Worm (Caenorhabditis elegans) whole organism, L2 larva: ENCODE data around the gene C08B6.14.

Experiments used
- ama-1 ChIP-seq: fragments of 150-350 bp; optimal IDR thresholded peaks from 2 replicates; lab custom pipeline; 2018; ENCODE audit warnings: inconsistent platforms
- elt-3 ChIP-seq: sonication (generic microtip); optimal IDR thresholded peaks from 2 replicates; lab custom pipeline; 2017; ENCODE audit warnings: missing biosample characterization, missing genetic modification characterization
- lin-39 ChIP-seq: fragments of 150-350 bp; optimal IDR thresholded peaks from 2 replicates; lab custom pipeline; 2014; ENCODE audit warnings: missing biosample characterization, missing genetic modification reagents, missing genetic modification characterization
- mdl-1 ChIP-seq, 2 experiments: fragments of 150-350 bp in 1 of 2; sonication (generic microtip) in 1 of 2; optimal IDR thresholded peaks; 2 replicates each; lab custom pipeline; 2017; ENCODE audit warnings: missing biosample characterization in 2 of 2, missing genetic modification characterization in 2 of 2
- snpc-4 ChIP-seq: fragments of 150-350 bp; optimal IDR thresholded peaks from 2 replicates; lab custom pipeline; 2014; ENCODE audit warnings: missing biosample characterization, missing genetic modification characterization

DNA sequence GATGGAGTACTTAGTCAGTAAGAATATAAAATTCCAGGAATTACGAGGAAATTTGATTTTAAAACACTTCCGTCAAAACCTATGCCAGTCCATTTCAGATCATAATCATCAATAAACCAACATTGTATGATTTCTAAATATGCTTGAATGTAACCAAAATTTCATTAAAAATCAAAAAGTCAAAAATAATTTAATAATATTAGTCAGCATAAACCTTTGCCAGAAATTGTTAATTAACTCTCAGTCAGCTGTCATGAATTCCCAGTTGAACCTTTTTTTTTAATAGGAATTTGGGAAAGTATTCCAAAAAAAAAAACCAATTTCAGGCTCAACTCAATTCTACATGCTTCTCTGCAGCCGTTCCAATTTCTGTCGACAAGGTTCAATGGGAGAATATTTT, 46.5 kb upstream of the C08B6.14 start, which contains the start of gene srsx-26:
- TF ChIP-seq mdl-1 (tag; optimal IDR thresholded peaks at IDR 0.05; lab: Kevin White, UChicago) (no peak), lin-39 (no peak), ama-1 (lab: Kevin White, UChicago) (no peak), snpc-4 (no peak), elt-3 (tag; lab: Kevin White, UChicago) (no peak)
